Fruit fly (Drosophila melanogaster): ENCODE results near the gene CG1024.

DNA sequence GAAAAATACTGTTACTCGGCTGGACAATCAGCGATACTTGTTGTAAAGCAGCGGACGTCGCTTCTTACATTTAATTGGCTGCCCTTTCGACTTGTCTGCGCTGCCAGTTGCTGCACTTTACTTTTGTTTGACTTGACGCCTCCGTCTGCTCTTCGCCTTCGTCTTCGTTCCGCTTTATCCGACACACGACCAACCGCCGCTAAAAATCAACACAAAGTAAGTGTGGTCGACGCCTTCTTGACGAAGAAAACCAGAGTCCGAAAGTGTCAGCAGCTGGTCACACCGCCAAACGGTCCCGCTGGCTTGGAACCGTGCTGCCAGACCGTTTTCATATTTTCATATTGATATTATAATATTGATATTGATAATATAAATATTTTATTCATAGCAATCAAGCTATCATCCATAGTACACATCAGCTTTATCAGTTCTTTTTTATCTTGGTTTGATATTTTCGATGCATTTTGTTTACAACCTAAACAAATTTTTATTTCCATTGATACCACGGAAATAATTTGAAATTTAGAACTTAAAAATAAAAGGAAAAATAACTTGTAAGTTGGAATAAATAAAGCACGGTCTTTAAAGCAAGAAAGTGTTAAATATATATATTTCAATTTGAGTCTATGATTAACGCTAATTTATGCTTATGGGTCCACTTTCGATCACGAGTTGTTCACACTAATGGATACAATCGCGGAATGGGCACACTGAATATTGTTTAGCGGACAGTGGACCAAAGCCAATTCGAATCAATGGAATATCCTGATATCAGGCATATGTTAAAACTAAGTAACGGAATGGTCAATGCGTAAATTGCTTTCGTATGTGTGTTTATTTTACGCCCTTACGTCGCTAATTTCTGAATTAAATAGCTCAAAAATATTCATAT lies 25.8 kb upstream of the CG1024 start, which contains the start of gene Dmtn:
- TF ChIP-seq kay (GFP tag; ENCODE audit: borderline replicate concordance) (no peak), CG7101 (tag; optimal IDR thresholded peaks at IDR 0.05) (peak; percentile 54)

Data from whole organism, adult.